Fruit fly (Drosophila melanogaster) whole organism, embryonic: Measurements from ENCODE around the gene Vha16-5.
A peak's percentile ranks its signal among the peaks of the same experiment; 100 is the strongest.

Experiments
- Abd-B ChIP-seq: fragments of 200-800 bp; sonication (Bioruptor generic); optimal IDR thresholded peaks from 2 replicates; lab custom pipeline; 2018; ENCODE audit warnings: missing biosample characterization, mild to moderate bottlenecking, missing genetic modification characterization, moderate library complexity
- B-H1 ChIP-seq: fragments of 200-800 bp; sonication (Bioruptor generic); IDR thresholded peaks from 3 replicates; pipeline ENCODE4 v1.3.6; 2022; ENCODE audit warnings: missing biosample characterization, missing genetic modification characterization
- Bgb ChIP-seq: fragments of 200-800 bp; sonication (Bioruptor generic); IDR thresholded peaks from 2 replicates; pipeline ENCODE4 v1.3.6; 2022; ENCODE audit warnings: missing biosample characterization, missing genetic modification characterization; ENCODE audit not compliant: partially characterized antibody
- C15 ChIP-seq: fragments of 200-800 bp; sonication (Bioruptor generic); IDR thresholded peaks from 3 replicates; pipeline ENCODE4 v1.3.6; 2022; ENCODE audit warnings: missing biosample characterization, missing genetic modification characterization
- CG1024 ChIP-seq: fragments of 200-800 bp; sonication (Bioruptor generic); IDR thresholded peaks from 2 replicates; pipeline ENCODE4 v1.3.6; 2022; ENCODE audit warnings: missing biosample characterization, missing genetic modification characterization
- CG11456 ChIP-seq: fragments of 200-800 bp; sonication (Bioruptor generic); IDR thresholded peaks from 3 replicates; pipeline ENCODE4 v1.3.6; 2022; ENCODE audit warnings: missing biosample characterization, missing genetic modification characterization
- CG14050 ChIP-seq: fragments of 200-800 bp; sonication (Bioruptor generic); IDR thresholded peaks from 3 replicates; pipeline ENCODE4 v1.3.6; 2022; ENCODE audit warnings: missing biosample characterization, missing genetic modification characterization
- CG14710 ChIP-seq: fragments of 200-800 bp; sonication (Bioruptor generic); optimal IDR thresholded peaks from 3 replicates; lab custom pipeline; 2019; ENCODE audit warnings: missing biosample characterization, mild to moderate bottlenecking, missing genetic modification characterization, moderate library complexity
- CG1603 ChIP-seq: fragments of 200-800 bp; sonication (Bioruptor generic); optimal IDR thresholded peaks from 2 replicates; lab custom pipeline; 2019; ENCODE audit warnings: missing biosample characterization, mild to moderate bottlenecking, missing genetic modification characterization, moderate library complexity
- CG17361 ChIP-seq: fragments of 200-800 bp; sonication (Bioruptor generic); IDR thresholded peaks from 3 replicates; pipeline ENCODE4 v1.3.6; 2022; ENCODE audit warnings: missing biosample characterization, missing genetic modification characterization
- CG18476 ChIP-seq: fragments of 200-800 bp; sonication (Bioruptor generic); optimal IDR thresholded peaks from 2 replicates; lab custom pipeline; 2016; ENCODE audit warnings: missing biosample characterization, mild to moderate bottlenecking, missing genetic modification characterization
- CG18599 ChIP-seq: fragments of 200-800 bp; sonication (Bioruptor generic); optimal IDR thresholded peaks from 3 replicates; lab custom pipeline; 2017; ENCODE audit warnings: missing biosample characterization, missing genetic modification characterization, mild to moderate bottlenecking, moderate library complexity, missing genetic modification reagents
- CG18619 ChIP-seq: fragments of 200-800 bp; sonication (Bioruptor generic); optimal IDR thresholded peaks from 3 replicates; lab custom pipeline; 2017; ENCODE audit warnings: missing biosample characterization, mild to moderate bottlenecking, missing genetic modification characterization
- CG30431 ChIP-seq: fragments of 200-800 bp; sonication (Bioruptor generic); optimal IDR thresholded peaks from 2 replicates; lab custom pipeline; 2017; ENCODE audit warnings: missing biosample characterization, missing genetic modification characterization
- CG31365 ChIP-seq: fragments of 200-800 bp; sonication (Bioruptor generic); optimal IDR thresholded peaks from 2 replicates; lab custom pipeline; 2018; ENCODE audit warnings: missing biosample characterization, mild to moderate bottlenecking, missing genetic modification characterization
- CG31388 ChIP-seq: fragments of 200-800 bp; sonication (Bioruptor generic); optimal IDR thresholded peaks from 2 replicates; lab custom pipeline; 2016; ENCODE audit warnings: missing biosample characterization, missing genetic modification characterization
- CG32532 ChIP-seq: fragments of 200-800 bp; sonication (Bioruptor generic); IDR thresholded peaks from 2 replicates; pipeline ENCODE4 v1.3.6; 2022; ENCODE audit warnings: missing biosample characterization, missing genetic modification characterization
- CG32772 ChIP-seq: fragments of 200-800 bp; sonication (Bioruptor generic); IDR thresholded peaks from 2 replicates; pipeline ENCODE4 v1.3.6; 2022; ENCODE audit warnings: missing biosample characterization, missing genetic modification characterization
- CG3407 ChIP-seq: fragments of 200-800 bp; sonication (Bioruptor generic); optimal IDR thresholded peaks from 2 replicates; lab custom pipeline; 2018; ENCODE audit warnings: missing biosample characterization, mild to moderate bottlenecking, missing genetic modification characterization
- CG34376 ChIP-seq: fragments of 200-800 bp; sonication (Bioruptor generic); optimal IDR thresholded peaks from 2 replicates; lab custom pipeline; 2018; ENCODE audit warnings: missing biosample characterization, mild to moderate bottlenecking, missing genetic modification characterization
- CG4730 ChIP-seq: fragments of 200-800 bp; sonication (Bioruptor generic); IDR thresholded peaks from 2 replicates; pipeline ENCODE4 v1.3.6; 2022; ENCODE audit warnings: missing biosample characterization, missing genetic modification characterization
- CG6689 ChIP-seq: fragments of 200-800 bp; sonication (Bioruptor generic); IDR thresholded peaks from 2 replicates; pipeline ENCODE4 v1.3.6; 2022; ENCODE audit warnings: missing biosample characterization, missing genetic modification characterization
- CG6791 ChIP-seq: fragments of 200-800 bp; sonication (Bioruptor generic); IDR thresholded peaks from 3 replicates; pipeline ENCODE4 v1.3.6; 2022; ENCODE audit warnings: missing biosample characterization, missing genetic modification characterization; ENCODE audit not compliant: partially characterized antibody
- CG6854 ChIP-seq: fragments of 200-800 bp; sonication (Bioruptor generic); optimal IDR thresholded peaks from 3 replicates; lab custom pipeline; 2017; ENCODE audit warnings: missing biosample characterization, mild to moderate bottlenecking, missing genetic modification characterization
- CG7786 ChIP-seq: fragments of 200-800 bp; sonication (Bioruptor generic); optimal IDR thresholded peaks from 2 replicates; lab custom pipeline; 2016; ENCODE audit warnings: missing biosample characterization, missing genetic modification characterization
- CG8290 ChIP-seq, 3 experiments: fragments of 200-800 bp; sonication (Bioruptor generic); optimal IDR thresholded peaks; 2 replicates each; lab custom pipeline; 2016 to 2019; ENCODE audit warnings: missing biosample characterization in 3 of 3, missing genetic modification characterization in 3 of 3, mild to moderate bottlenecking in 2 of 3, moderate library complexity in 1 of 3
- CTCF ChIP-seq: fragments of 200-800 bp; sonication (Bioruptor generic); optimal IDR thresholded peaks from 2 replicates; lab custom pipeline; 2017; ENCODE audit warnings: missing biosample characterization, mild to moderate bottlenecking, missing genetic modification characterization, moderate library complexity
- Dp ChIP-seq: fragments of 200-800 bp; sonication (Bioruptor generic); optimal IDR thresholded peaks from 2 replicates; lab custom pipeline; 2018; ENCODE audit warnings: missing biosample characterization, mild to moderate bottlenecking, missing genetic modification characterization, moderate library complexity
- Ets97D ChIP-seq: fragments of 200-800 bp; sonication (Bioruptor generic); optimal IDR thresholded peaks from 3 replicates; lab custom pipeline; 2016; ENCODE audit warnings: missing biosample characterization, missing genetic modification characterization
- Gsc ChIP-seq: fragments of 200-800 bp; sonication (Bioruptor generic); IDR thresholded peaks from 2 replicates; pipeline ENCODE4 v1.3.6; 2022; ENCODE audit warnings: missing biosample characterization, missing genetic modification characterization
- H2.0 ChIP-seq: fragments of 200-800 bp; sonication (Bioruptor generic); IDR thresholded peaks from 2 replicates; pipeline ENCODE4 v1.3.6; 2022; ENCODE audit warnings: missing biosample characterization, missing genetic modification characterization
- HmgZ ChIP-seq: fragments of 200-800 bp; sonication (Bioruptor generic); optimal IDR thresholded peaks from 2 replicates; lab custom pipeline; 2018; ENCODE audit warnings: missing biosample characterization, mild to moderate bottlenecking, missing genetic modification characterization
- Lim3 ChIP-seq: fragments of 200-800 bp; sonication (Bioruptor generic); IDR thresholded peaks from 2 replicates; pipeline ENCODE4 v1.3.6; 2022; ENCODE audit warnings: missing biosample characterization, missing genetic modification characterization
- Pdp1 ChIP-seq, 2 experiments: fragments of 200-800 bp; sonication (Bioruptor generic); optimal IDR thresholded peaks; 3 replicates each; lab custom pipeline; 2016; ENCODE audit warnings: missing biosample characterization in 2 of 2, missing genetic modification characterization in 2 of 2, mild to moderate bottlenecking in 1 of 2, moderate library complexity in 1 of 2
- Scr ChIP-seq: fragments of 200-800 bp; sonication (Bioruptor generic); IDR thresholded peaks from 2 replicates; pipeline ENCODE4 v1.3.6; 2022; ENCODE audit warnings: missing biosample characterization, missing genetic modification characterization; ENCODE audit not compliant: partially characterized antibody
- Sox102F ChIP-seq: fragments of 200-800 bp; sonication (Bioruptor generic); optimal IDR thresholded peaks from 2 replicates; lab custom pipeline; 2018; ENCODE audit warnings: missing biosample characterization, mild to moderate bottlenecking, missing genetic modification characterization, moderate library complexity
- ash1 ChIP-seq: fragments of 200-800 bp; sonication (Bioruptor generic); optimal IDR thresholded peaks from 2 replicates; lab custom pipeline; 2018; ENCODE audit warnings: missing biosample characterization, mild to moderate bottlenecking, missing genetic modification characterization
- cg ChIP-seq: fragments of 200-800 bp; sonication (Bioruptor generic); optimal IDR thresholded peaks from 3 replicates; lab custom pipeline; 2019; ENCODE audit warnings: missing biosample characterization, mild to moderate bottlenecking, missing genetic modification characterization, moderate library complexity
- disco-r ChIP-seq: fragments of 200-800 bp; sonication (Bioruptor generic); optimal IDR thresholded peaks from 2 replicates; lab custom pipeline; 2016; ENCODE audit warnings: missing biosample characterization, missing genetic modification characterization
- fd64A ChIP-seq: fragments of 200-800 bp; sonication (Bioruptor generic); optimal IDR thresholded peaks from 3 replicates; lab custom pipeline; 2018; ENCODE audit warnings: missing biosample characterization, mild to moderate bottlenecking, missing genetic modification characterization
- ftz-f1 ChIP-seq: fragments of 200-800 bp; sonication (Bioruptor generic); optimal IDR thresholded peaks from 2 replicates; lab custom pipeline; 2016; ENCODE audit warnings: missing biosample characterization, missing genetic modification characterization
- gt ChIP-seq: fragments of 200-800 bp; sonication (Bioruptor generic); IDR thresholded peaks from 2 replicates; pipeline ENCODE4 v1.3.6; 2022; ENCODE audit warnings: missing biosample characterization, missing genetic modification characterization
- hkb ChIP-seq, 2 experiments: fragments of 200-800 bp in 1 of 2; fragments of >200 bp in 1 of 2; sonication (Bioruptor generic) in 1 of 2; IDR thresholded peaks in 1 of 2; optimal IDR thresholded peaks in 1 of 2; 2 replicates each; pipeline versions ENCODE4 v1.3.6 to Lab custom; 2017 to 2022; ENCODE audit warnings: missing biosample characterization in 1 of 2, missing genetic modification characterization in 1 of 2
- lab ChIP-seq: fragments of 200-800 bp; sonication (Bioruptor generic); optimal IDR thresholded peaks from 3 replicates; lab custom pipeline; 2017; ENCODE audit warnings: missing biosample characterization, missing genetic modification characterization, mild to moderate bottlenecking, moderate library complexity, missing genetic modification reagents
- oc ChIP-seq: fragments of 200-800 bp; sonication (Bioruptor generic); optimal IDR thresholded peaks from 2 replicates; lab custom pipeline; 2018; ENCODE audit warnings: missing biosample characterization, mild to moderate bottlenecking, missing genetic modification characterization, moderate library complexity
- pho ChIP-seq: fragments of 200-800 bp; sonication (Bioruptor generic); optimal IDR thresholded peaks from 2 replicates; lab custom pipeline; 2016; ENCODE audit warnings: missing biosample characterization, missing genetic modification characterization
- pnt ChIP-seq: fragments of 200-800 bp; sonication (Bioruptor generic); optimal IDR thresholded peaks from 3 replicates; lab custom pipeline; 2016; ENCODE audit warnings: missing biosample characterization, missing genetic modification characterization
- pum ChIP-seq: fragments of 200-800 bp; sonication (Bioruptor generic); optimal IDR thresholded peaks from 2 replicates; lab custom pipeline; 2016; ENCODE audit warnings: missing biosample characterization, missing genetic modification characterization
- seq ChIP-seq: fragments of 200-800 bp; sonication (Bioruptor generic); IDR thresholded peaks from 2 replicates; pipeline ENCODE4 v1.3.6; 2022; ENCODE audit warnings: missing biosample characterization, missing genetic modification characterization
- zen ChIP-seq: fragments of 200-800 bp; sonication (Bioruptor generic); optimal IDR thresholded peaks from 3 replicates; lab custom pipeline; 2018; ENCODE audit warnings: missing biosample characterization, mild to moderate bottlenecking, missing genetic modification characterization, moderate library complexity

Vha16-5 gene

DNA sequence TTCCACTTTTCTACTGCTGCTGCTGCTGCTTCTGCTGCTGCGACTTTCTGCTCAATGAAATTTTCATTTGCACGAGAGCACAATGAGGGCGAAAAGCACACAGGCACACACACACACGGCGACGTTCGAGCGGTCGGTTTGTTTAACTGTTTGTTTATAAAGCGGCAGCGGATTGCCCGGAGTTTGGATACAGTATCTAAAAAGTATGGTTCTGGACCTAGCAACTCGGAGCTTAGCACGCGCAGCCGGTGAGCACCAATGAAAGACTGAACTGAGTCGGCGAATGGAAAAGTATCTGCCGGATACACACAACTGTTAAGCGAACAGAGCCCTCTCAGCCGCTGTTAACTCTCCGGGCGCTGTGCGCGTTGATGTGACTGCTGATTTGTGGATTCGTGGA, 19.2 kb upstream of the Vha16-5 start, which contains the start of gene CG17124 (continued):
- no peak for TF ChIP-seq zen (tag; lab: Kevin White, UChicago)
- TF ChIP-seq seq (GFP tag; lab: Robert Waterston, UW), result no peak
- TF ChIP-seq CG14050, result no peak
- TF ChIP-seq CG11456, result 0 out of 3 replicates have a peak, but pooled peaks have one; percentile 52
- no peak for TF ChIP-seq CG18619
- TF ChIP-seq Gsc (GFP tag; lab: Robert Waterston, UW), result no peak
- TF ChIP-seq CG34376, result peak; percentile 57
- TF ChIP-seq C15 (GFP tag; lab: Robert Waterston, UW), result no peak
- peak; percentile 2 for TF ChIP-seq CG1603 (tag; lab: Kevin White, UChicago)
- no peak for TF ChIP-seq Abd-B (GFP tag; lab: Kevin White, UChicago)
- TF ChIP-seq HmgZ, result peak; percentile 46
- TF ChIP-seq lab (GFP tag; lab: Kevin White, UChicago), result peak; percentile 66
- no peak for TF ChIP-seq CG30431 (GFP tag; lab: Kevin White, UChicago)
- TF ChIP-seq CG6791 (GFP tag; lab: Robert Waterston, UW), result peak; percentile 48; the same call in 2 of the 3 replicates
- peak; percentile 67 for TF ChIP-seq ftz-f1 (GFP tag; lab: Kevin White, UChicago)
- TF ChIP-seq Lim3 (GFP tag; lab: Robert Waterston, UW), result no peak
- TF ChIP-seq CG18476, result no peak
- no peak for TF ChIP-seq CTCF (GFP tag; lab: Kevin White, UChicago)
- peak; percentile 46 for TF ChIP-seq cg (GFP tag; lab: Kevin White, UChicago)
- TF ChIP-seq Dp, result no peak
- TF ChIP-seq CG1024 (GFP tag; lab: Robert Waterston, UW), result no peak
- no peak for TF ChIP-seq Pdp1 (GFP tag; optimal IDR thresholded peaks at IDR 0.05; lab: Kevin White, UChicago)
- peak; percentile 20 for TF ChIP-seq CG6854 (GFP tag; lab: Kevin White, UChicago)
- no peak for TF ChIP-seq pho (GFP tag; lab: Kevin White, UChicago)
- no peak for TF ChIP-seq ash1 (GFP tag; lab: Kevin White, UChicago)
- TF ChIP-seq CG32772 (GFP tag; lab: Robert Waterston, UW), result no peak
- peak; percentile 11; the same call in 1 of the 2 replicates for TF ChIP-seq CG6689 (GFP tag; lab: Robert Waterston, UW)
- TF ChIP-seq CG4730 (GFP tag; lab: Robert Waterston, UW), result 0 out of 2 replicates have a peak, but pooled peaks have one; percentile 11
- no peak for TF ChIP-seq pum
- TF ChIP-seq CG31388 (GFP tag; lab: Kevin White, UChicago), result no peak
- no peak for TF ChIP-seq CG17361 (GFP tag; lab: Robert Waterston, UW)
- TF ChIP-seq Ets97D (GFP tag; lab: Kevin White, UChicago), result no peak
- TF ChIP-seq pnt (GFP tag; lab: Kevin White, UChicago), result no peak
- TF ChIP-seq CG3407 (GFP tag; lab: Kevin White, UChicago), result no peak
- TF ChIP-seq Scr (GFP tag; lab: Robert Waterston, UW), result peak; percentile 33; the same call in 1 of the 2 replicates
- no peak for TF ChIP-seq hkb (optimal IDR thresholded peaks at IDR 0.05; lab: Kevin White, UChicago)
- TF ChIP-seq hkb (GFP tag; IDR thresholded peaks at IDR 0.05; lab: Robert Waterston, UW), result peak; percentile 62
- peak; percentile 34; the same call in 1 of the 2 replicates for TF ChIP-seq CG32532 (GFP tag; lab: Robert Waterston, UW)
- no peak for TF ChIP-seq disco-r (GFP tag; lab: Kevin White, UChicago)
- TF ChIP-seq CG18599 (GFP tag; lab: Kevin White, UChicago), result peak; percentile 51
- TF ChIP-seq gt (GFP tag; lab: Robert Waterston, UW), result no peak
- TF ChIP-seq H2.0 (GFP tag; lab: Robert Waterston, UW), result no peak
- no peak for TF ChIP-seq CG14710 (tag; lab: Kevin White, UChicago)
- peak; percentile 44 for TF ChIP-seq oc (tag; lab: Kevin White, UChicago)
- no peak for TF ChIP-seq CG8290 (GFP tag; optimal IDR thresholded peaks at IDR 0.05; lab: Kevin White, UChicago)
- TF ChIP-seq CG8290 (tag; optimal IDR thresholded peaks at IDR 0.05; lab: Kevin White, UChicago), result peak in 1 of 2 experiments; percentile 76
- peak; percentile 39 for TF ChIP-seq fd64A
- TF ChIP-seq Bgb (GFP tag; lab: Robert Waterston, UW), result peak; percentile 63
- no peak for TF ChIP-seq Sox102F (GFP tag; lab: Kevin White, UChicago)
- TF ChIP-seq B-H1, result no peak; the same call in 2 of the 3 replicates
- no peak for TF ChIP-seq CG7786
- TF ChIP-seq CG31365 (tag; lab: Kevin White, UChicago), result no peak
